Fruit fly (Drosophila melanogaster): ENCODE measurements around the gene NimB1.

DNA sequence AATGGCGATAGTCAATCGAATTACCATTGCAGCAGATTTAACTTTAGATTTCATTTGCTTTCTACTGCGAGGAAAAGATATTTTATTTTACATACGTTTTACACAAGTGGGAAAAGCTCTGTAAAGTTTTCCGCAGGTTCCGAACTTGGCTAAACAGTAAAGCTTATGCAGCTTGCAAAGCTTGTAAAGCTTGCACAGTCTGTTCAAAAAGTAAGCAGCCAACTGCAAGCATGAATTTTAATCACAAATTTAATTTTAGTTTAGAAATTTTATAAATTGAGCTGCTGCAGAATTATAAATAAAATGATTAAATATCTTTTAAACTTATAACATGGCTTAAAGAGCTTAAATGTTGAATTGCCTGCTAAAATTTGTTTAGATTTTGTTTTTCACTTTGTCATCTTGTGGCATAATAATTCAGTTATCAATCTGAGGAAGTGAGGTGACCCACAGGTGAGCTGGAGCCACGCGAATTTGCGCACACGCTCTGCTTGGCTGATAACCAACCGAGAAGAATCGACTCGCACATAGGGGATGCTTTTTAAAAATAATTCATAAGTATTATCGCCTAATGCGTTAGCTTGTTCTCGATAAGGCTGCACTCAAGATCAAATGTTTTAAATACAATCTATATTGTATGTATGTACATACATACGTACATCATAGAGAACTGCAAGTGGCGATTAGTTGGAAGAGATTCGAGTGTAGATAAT, 48.4 kb downstream of the NimB1 start:
- TF ChIP-seq psq (optimal IDR thresholded peaks at IDR 0.05) (no peak), ttk (optimal IDR thresholded peaks at IDR 0.05) (no peak)

All from Kc167 (cell line).